Worm (Caenorhabditis elegans) whole organism, L2 larva: ENCODE measurements around the gene fbxc-54.

Source experiments
- ama-1 ChIP-seq: fragments of 150-350 bp; optimal IDR thresholded peaks from 2 replicates; lab custom pipeline; 2018; ENCODE audit warnings: inconsistent platforms
- ceh-16 ChIP-seq: fragments of 150-350 bp; optimal IDR thresholded peaks from 2 replicates; lab custom pipeline; 2014; ENCODE audit warnings: missing biosample characterization, missing genetic modification characterization
- dmd-4 ChIP-seq: sonication (generic microtip); optimal IDR thresholded peaks from 2 replicates; lab custom pipeline; 2017; ENCODE audit warnings: missing biosample characterization, missing genetic modification characterization
- egl-27 ChIP-seq: sonication (generic microtip); optimal IDR thresholded peaks from 3 replicates; lab custom pipeline; 2017; ENCODE audit warnings: missing biosample characterization, missing genetic modification reagents, missing genetic modification characterization
- lin-13 ChIP-seq: fragments of 150-350 bp; optimal IDR thresholded peaks from 2 replicates; lab custom pipeline; 2014; ENCODE audit warnings: missing biosample characterization, missing genetic modification reagents, missing genetic modification characterization
- lin-39 ChIP-seq: fragments of 150-350 bp; optimal IDR thresholded peaks from 2 replicates; lab custom pipeline; 2014; ENCODE audit warnings: missing biosample characterization, missing genetic modification reagents, missing genetic modification characterization
- mdl-1 ChIP-seq, 2 experiments: fragments of 150-350 bp in 1 of 2; sonication (generic microtip) in 1 of 2; optimal IDR thresholded peaks; 2 replicates each; lab custom pipeline; 2017; ENCODE audit warnings: missing biosample characterization in 2 of 2, missing genetic modification characterization in 2 of 2
- nhr-12 ChIP-seq: fragments of 150-350 bp; optimal IDR thresholded peaks from 2 replicates; lab custom pipeline; 2014; ENCODE audit warnings: missing biosample characterization, missing genetic modification characterization
- unc-39 ChIP-seq: fragments of 150-350 bp; optimal IDR thresholded peaks from 2 replicates; lab custom pipeline; 2014; ENCODE audit warnings: missing biosample characterization, missing genetic modification characterization
- unc-62 ChIP-seq: fragments of 150-350 bp; optimal IDR thresholded peaks from 2 replicates; lab custom pipeline; 2014; ENCODE audit warnings: missing biosample characterization, missing genetic modification reagents, missing genetic modification characterization
- ztf-1 ChIP-seq: fragments of 200-800 bp; sonication (Bioruptor generic); conservative IDR thresholded peaks from 2 replicates; pipeline ENCODE4 v1.3.6; 2022; ENCODE audit warnings: missing genetic modification characterization, missing compliant biosample characterization

ce11 chrII:21953-22352 is 9.6 kb upstream of the fbxc-54 start:
- TF ChIP-seq ama-1 (no peak), ztf-1 (GFP tag; lab: Robert Waterston, UW) (no peak), nhr-12 (tag; lab: Kevin White, UChicago) (no peak), dmd-4 (tag; lab: Kevin White, UChicago) (no peak), ceh-16 (tag; lab: Kevin White, UChicago) (no peak), lin-13 (GFP tag; lab: Kevin White, UChicago) (no peak), egl-27 (tag; lab: Kevin White, UChicago) (no peak), lin-39 (tag; lab: Kevin White, UChicago) (no peak), mdl-1 (tag; optimal IDR thresholded peaks at IDR 0.05; lab: Kevin White, UChicago) (no peak), unc-39 (tag; lab: Kevin White, UChicago) (no peak), unc-62 (GFP tag; lab: Kevin White, UChicago) (no peak)
